Fruit fly (Drosophila melanogaster) whole organism, prepupa: ENCODE results near the gene CG17855.

Experiments
- CG10669 ChIP-seq: fragments of 200-800 bp; sonication (Bioruptor generic); optimal IDR thresholded peaks from 3 replicates; lab custom pipeline; 2018; ENCODE audit warnings: missing biosample characterization, mild to moderate bottlenecking, missing genetic modification characterization, moderate library complexity
- CG11294 ChIP-seq: fragments of 200-800 bp; sonication (Bioruptor generic); IDR thresholded peaks from 2 replicates; pipeline ENCODE4 v1.3.6; 2022; ENCODE audit warnings: missing biosample characterization, missing genetic modification characterization
- CG11902 ChIP-seq: fragments of 200-800 bp; sonication (Bioruptor generic); optimal IDR thresholded peaks from 3 replicates; lab custom pipeline; 2016; ENCODE audit warnings: missing biosample characterization, missing genetic modification characterization
- CG15336 ChIP-seq: fragments of 200-800 bp; sonication (Bioruptor generic); IDR thresholded peaks from 2 replicates; pipeline ENCODE4 v1.3.6; 2022; ENCODE audit warnings: missing biosample characterization, missing genetic modification characterization
- CG16779 ChIP-seq: fragments of 200-800 bp; sonication (Bioruptor generic); optimal IDR thresholded peaks from 3 replicates; lab custom pipeline; 2017; ENCODE audit warnings: missing biosample characterization, mild to moderate bottlenecking, missing genetic modification characterization
- CG31627 ChIP-seq: fragments of 200-800 bp; sonication (Bioruptor generic); optimal IDR thresholded peaks from 3 replicates; lab custom pipeline; 2016; ENCODE audit warnings: missing biosample characterization, missing genetic modification characterization
- CG32006 ChIP-seq: fragments of 200-800 bp; sonication (Bioruptor generic); optimal IDR thresholded peaks from 3 replicates; lab custom pipeline; 2017; ENCODE audit warnings: missing biosample characterization, mild to moderate bottlenecking, missing genetic modification characterization
- CG34406 ChIP-seq: fragments of 200-800 bp; sonication (Bioruptor generic); optimal IDR thresholded peaks from 3 replicates; lab custom pipeline; 2016; ENCODE audit warnings: missing biosample characterization, missing genetic modification characterization
- CG4318 ChIP-seq: fragments of 200-800 bp; sonication (Bioruptor generic); optimal IDR thresholded peaks from 3 replicates; lab custom pipeline; 2017; ENCODE audit warnings: missing biosample characterization, mild to moderate bottlenecking, missing genetic modification characterization
- CG6163 ChIP-seq: fragments of 200-800 bp; sonication (Bioruptor generic); IDR thresholded peaks from 3 replicates; pipeline ENCODE4 v1.3.6; 2022; ENCODE audit warnings: missing biosample characterization, missing genetic modification characterization
- CG6276 ChIP-seq: fragments of 200-800 bp; sonication (Bioruptor generic); optimal IDR thresholded peaks from 2 replicates; lab custom pipeline; 2017; ENCODE audit warnings: missing biosample characterization, mild to moderate bottlenecking, missing genetic modification characterization
- CG6792 ChIP-seq: fragments of 200-800 bp; sonication (Bioruptor generic); optimal IDR thresholded peaks from 3 replicates; lab custom pipeline; 2016; ENCODE audit warnings: missing biosample characterization, missing genetic modification characterization
- CG6854 ChIP-seq: fragments of 200-800 bp; sonication (Bioruptor generic); optimal IDR thresholded peaks from 2 replicates; lab custom pipeline; 2017; ENCODE audit warnings: missing biosample characterization, mild to moderate bottlenecking, missing genetic modification characterization
- CG7368 ChIP-seq: fragments of 200-800 bp; sonication (Bioruptor generic); optimal IDR thresholded peaks from 3 replicates; lab custom pipeline; 2016; ENCODE audit warnings: missing biosample characterization, missing genetic modification characterization
- CG8119 ChIP-seq: fragments of 200-800 bp; sonication (Bioruptor generic); IDR thresholded peaks from 3 replicates; pipeline ENCODE4 v1.3.6; 2022; ENCODE audit warnings: missing biosample characterization, missing genetic modification characterization
- CG8319 ChIP-seq: fragments of 200-800 bp; sonication (Bioruptor generic); optimal IDR thresholded peaks from 3 replicates; lab custom pipeline; 2016; ENCODE audit warnings: missing biosample characterization, missing genetic modification characterization
- CG8632 ChIP-seq: fragments of 200-800 bp; sonication (Bioruptor generic); optimal IDR thresholded peaks from 3 replicates; lab custom pipeline; 2016; ENCODE audit warnings: missing biosample characterization, missing genetic modification characterization
- CG9139 ChIP-seq: fragments of 200-800 bp; sonication (Bioruptor generic); optimal IDR thresholded peaks from 3 replicates; lab custom pipeline; 2017; ENCODE audit warnings: missing biosample characterization, mild to moderate bottlenecking, missing genetic modification characterization
- Eip78C ChIP-seq: fragments of 200-800 bp; sonication (Bioruptor generic); peaks from one replicate; lab custom pipeline; 2016; ENCODE audit warnings: missing biosample characterization, missing genetic modification characterization
- Eip93F ChIP-seq: fragments of 200-800 bp; sonication (Bioruptor generic); optimal IDR thresholded peaks from 2 replicates; lab custom pipeline; 2016; ENCODE audit warnings: missing biosample characterization, mild to moderate bottlenecking, missing genetic modification characterization
- Ets21C ChIP-seq: fragments of 200-800 bp; sonication (Bioruptor generic); optimal IDR thresholded peaks from 3 replicates; lab custom pipeline; 2016; ENCODE audit warnings: missing biosample characterization, missing genetic modification characterization
- Ets96B ChIP-seq: fragments of 200-800 bp; optimal IDR thresholded peaks from 2 replicates; lab custom pipeline; 2019; ENCODE audit warnings: missing biosample characterization, mild to moderate bottlenecking, missing genetic modification characterization, moderate library complexity
- Gug ChIP-seq: fragments of 200-800 bp; sonication (Bioruptor generic); IDR thresholded peaks from 2 replicates; pipeline ENCODE4 v1.3.6; 2022; ENCODE audit warnings: missing biosample characterization, missing genetic modification characterization
- Hr38 ChIP-seq: sonication (Bioruptor generic); optimal IDR thresholded peaks from 2 replicates; lab custom pipeline; 2016; ENCODE audit warnings: missing biosample characterization, missing genetic modification characterization
- Hr39 ChIP-seq: fragments of 200-800 bp; sonication (Bioruptor generic); optimal IDR thresholded peaks from 2 replicates; lab custom pipeline; 2016; ENCODE audit warnings: missing biosample characterization, missing genetic modification characterization
- Hr4 ChIP-seq: fragments of 200-800 bp; sonication (Bioruptor generic); optimal IDR thresholded peaks from 3 replicates; lab custom pipeline; 2016; ENCODE audit warnings: missing biosample characterization, missing genetic modification characterization
- Lpt ChIP-seq: fragments of 200-800 bp; sonication (Bioruptor generic); optimal IDR thresholded peaks from 3 replicates; lab custom pipeline; 2016; ENCODE audit warnings: missing biosample characterization, missing genetic modification characterization
- OdsH ChIP-seq: fragments of 200-800 bp; sonication (Bioruptor generic); optimal IDR thresholded peaks from 3 replicates; lab custom pipeline; 2016; ENCODE audit warnings: missing biosample characterization, missing genetic modification characterization
- Smox ChIP-seq: fragments of 200-800 bp; sonication (Bioruptor generic); optimal IDR thresholded peaks from 3 replicates; lab custom pipeline; 2016; ENCODE audit warnings: missing biosample characterization, missing genetic modification characterization
- Sox102F ChIP-seq: fragments of 200-800 bp; sonication (Bioruptor generic); optimal IDR thresholded peaks from 2 replicates; lab custom pipeline; 2016; ENCODE audit warnings: missing biosample characterization, mild to moderate bottlenecking, missing genetic modification characterization
- Sox14 ChIP-seq: fragments of 200-800 bp; sonication (Bioruptor generic); optimal IDR thresholded peaks from 3 replicates; lab custom pipeline; 2016; ENCODE audit warnings: missing biosample characterization, missing genetic modification characterization
- Sox15 ChIP-seq: fragments of 200-800 bp; sonication (Bioruptor generic); optimal IDR thresholded peaks from 3 replicates; lab custom pipeline; 2016; ENCODE audit warnings: missing biosample characterization, missing genetic modification characterization
- acj6 ChIP-seq: fragments of 200-800 bp; sonication (Bioruptor generic); optimal IDR thresholded peaks from 3 replicates; lab custom pipeline; 2016; ENCODE audit warnings: missing biosample characterization, missing genetic modification characterization
- cyc ChIP-seq: fragments of 200-800 bp; sonication (Bioruptor generic); optimal IDR thresholded peaks from 3 replicates; lab custom pipeline; 2016; ENCODE audit warnings: missing biosample characterization, missing genetic modification characterization
- dac ChIP-seq: fragments of 200-800 bp; sonication (Bioruptor generic); optimal IDR thresholded peaks from 2 replicates; lab custom pipeline; 2017; ENCODE audit warnings: missing biosample characterization, mild to moderate bottlenecking, missing genetic modification characterization
- dsx ChIP-seq: fragments of 200-800 bp; optimal IDR thresholded peaks from 3 replicates; lab custom pipeline; 2019; ENCODE audit warnings: missing biosample characterization, mild to moderate bottlenecking, missing genetic modification characterization, moderate library complexity; ENCODE audit not compliant: poor library complexity, severe bottlenecking
- eg ChIP-seq: fragments of 200-800 bp; sonication (Bioruptor generic); IDR thresholded peaks from 3 replicates; pipeline ENCODE4 v1.3.6; 2022; ENCODE audit warnings: missing biosample characterization, missing genetic modification characterization
- esn ChIP-seq: fragments of 200-800 bp; sonication (Bioruptor generic); optimal IDR thresholded peaks from 2 replicates; lab custom pipeline; 2016; ENCODE audit warnings: missing biosample characterization, mild to moderate bottlenecking, missing genetic modification characterization, moderate library complexity
- fd59A ChIP-seq: fragments of 200-800 bp; sonication (Bioruptor generic); optimal IDR thresholded peaks from 2 replicates; lab custom pipeline; 2017; ENCODE audit warnings: missing biosample characterization, mild to moderate bottlenecking, missing genetic modification characterization, missing genetic modification reagents
- fkh ChIP-seq: fragments of 200-800 bp; sonication (Bioruptor generic); optimal IDR thresholded peaks from 3 replicates; lab custom pipeline; 2017; ENCODE audit warnings: missing biosample characterization, mild to moderate bottlenecking, missing genetic modification characterization, moderate library complexity
- lz ChIP-seq: fragments of 200-800 bp; sonication (Bioruptor generic); optimal IDR thresholded peaks from 3 replicates; lab custom pipeline; 2016; ENCODE audit warnings: missing biosample characterization, missing genetic modification characterization
- net ChIP-seq: fragments of 200-800 bp; sonication (Bioruptor generic); optimal IDR thresholded peaks from 3 replicates; lab custom pipeline; 2016; ENCODE audit warnings: missing biosample characterization, missing genetic modification characterization
- salr ChIP-seq, 2 experiments: fragments of 200-800 bp; sonication (Bioruptor generic); optimal IDR thresholded peaks; 3 replicates each; lab custom pipeline; 2016 to 2018; ENCODE audit warnings: missing biosample characterization in 2 of 2, missing genetic modification characterization in 2 of 2, mild to moderate bottlenecking in 1 of 2
- spab ChIP-seq: fragments of 200-800 bp; sonication (Bioruptor generic); optimal IDR thresholded peaks from 2 replicates; lab custom pipeline; 2017; ENCODE audit warnings: missing biosample characterization, mild to moderate bottlenecking, missing genetic modification characterization, missing genetic modification reagents
- ss ChIP-seq, 2 experiments: fragments of 200-800 bp; sonication (Bioruptor generic); optimal IDR thresholded peaks; 2 replicates in 1 of 2; 3 replicates in 1 of 2; lab custom pipeline; 2017 to 2018; ENCODE audit warnings: mild to moderate bottlenecking in 2 of 2, missing biosample characterization in 2 of 2, missing genetic modification characterization in 2 of 2, moderate library complexity in 1 of 2
- svp ChIP-seq: fragments of 200-800 bp; sonication (Bioruptor generic); peaks from one replicate; lab custom pipeline; 2016; ENCODE audit warnings: missing biosample characterization, missing genetic modification characterization
- topi ChIP-seq: fragments of 200-800 bp; sonication (Bioruptor generic); optimal IDR thresholded peaks from 3 replicates; lab custom pipeline; 2016; ENCODE audit warnings: missing biosample characterization, missing genetic modification characterization

Gene CG17855

dm6 chr2L:9567398-9567856 is 27.1 kb downstream of the CG17855 start (continued):
- TF ChIP-seq svp (GFP tag; lab: Kevin White, UChicago): peak; percentile 74
- TF ChIP-seq CG9139 (GFP tag; lab: Kevin White, UChicago): no peak
- TF ChIP-seq Lpt (GFP tag; lab: Kevin White, UChicago): peak; percentile 42
- TF ChIP-seq Eip93F (GFP tag; lab: Kevin White, UChicago): peak; percentile 4
- TF ChIP-seq CG6276 (GFP tag; lab: Kevin White, UChicago): peak; percentile 77
- TF ChIP-seq CG8632: peak; percentile 44
- TF ChIP-seq CG6792: peak; percentile 82
- TF ChIP-seq Sox102F (GFP tag; lab: Kevin White, UChicago): peak; percentile 89
- peak; percentile 75 for TF ChIP-seq CG11294 (GFP tag; lab: Robert Waterston, UW)
- TF ChIP-seq Gug (GFP tag; lab: Robert Waterston, UW): peak; percentile 48
- TF ChIP-seq CG8119: peak; percentile 68
- peak; percentile 60 for TF ChIP-seq CG31627
- no peak for TF ChIP-seq Ets96B (tag; lab: Kevin White, UChicago)
- TF ChIP-seq CG11902 (GFP tag; lab: Kevin White, UChicago): no peak
- TF ChIP-seq Hr38 (GFP tag; lab: Kevin White, UChicago): no peak
- TF ChIP-seq Eip78C (GFP tag; lab: Kevin White, UChicago): peak; percentile 96
- TF ChIP-seq Sox15 (GFP tag; lab: Kevin White, UChicago): no peak
- peak; percentile 78 for TF ChIP-seq topi (GFP tag; lab: Kevin White, UChicago)
- TF ChIP-seq spab (GFP tag; lab: Kevin White, UChicago): peak; percentile 26
- TF ChIP-seq eg (GFP tag; lab: Robert Waterston, UW): peak; percentile 94
- peak; percentile 94 for TF ChIP-seq CG6163 (GFP tag; lab: Robert Waterston, UW)
- peak; percentile 78 for TF ChIP-seq CG15336 (GFP tag; lab: Robert Waterston, UW)
- TF ChIP-seq fkh: peak; percentile 100
- peak; percentile 65 for TF ChIP-seq Sox14 (GFP tag; lab: Kevin White, UChicago)
- peak; percentile 91 for TF ChIP-seq CG16779
- TF ChIP-seq net: peak; percentile 96
- peak; percentile 97 for TF ChIP-seq CG6854 (GFP tag; lab: Kevin White, UChicago)
- peak; percentile 90 for TF ChIP-seq esn (GFP tag; lab: Kevin White, UChicago)
- TF ChIP-seq CG34406 (GFP tag; lab: Kevin White, UChicago): peak; percentile 72
- peak; percentile 67 for TF ChIP-seq cyc (GFP tag; lab: Kevin White, UChicago)
- TF ChIP-seq CG4318 (GFP tag; lab: Kevin White, UChicago): no peak
- TF ChIP-seq dac (GFP tag; lab: Kevin White, UChicago): peak; percentile 82
- TF ChIP-seq lz (GFP tag; lab: Kevin White, UChicago): peak; percentile 76

- TF ChIP-seq ss (GFP tag; optimal IDR thresholded peaks at IDR 0.05; lab: Kevin White, UChicago) (peak; percentile 97 to 98), CG34406 (GFP tag; lab: Kevin White, UChicago) (peak; percentile 99), CG11902 (GFP tag; lab: Kevin White, UChicago) (peak; percentile 96), Hr38 (GFP tag; lab: Kevin White, UChicago) (peak; percentile 74), topi (GFP tag; lab: Kevin White, UChicago) (peak; percentile 99), dsx (peak; percentile 97), Smox (GFP tag; lab: Kevin White, UChicago) (peak; percentile 98), svp (GFP tag; lab: Kevin White, UChicago) (peak; percentile 99), acj6 (GFP tag; lab: Kevin White, UChicago) (peak; percentile 99), CG8319 (GFP tag; lab: Kevin White, UChicago) (peak; percentile 96), Ets96B (tag; lab: Kevin White, UChicago) (peak; percentile 99), Sox102F (GFP tag; lab: Kevin White, UChicago) (peak; percentile 98), CG10669 (peak; percentile 98), CG32006 (GFP tag; lab: Kevin White, UChicago) (peak; percentile 99), OdsH (peak; percentile 99), Gug (GFP tag; lab: Robert Waterston, UW) (peak; percentile 99), CG8119 (peak; percentile 99), CG7368 (peak; percentile 98), Ets21C (GFP tag; lab: Kevin White, UChicago) (peak; percentile 97), fd59A (GFP tag; lab: Kevin White, UChicago) (peak; percentile 98), Eip93F (GFP tag; lab: Kevin White, UChicago) (peak; percentile 96), Hr4 (GFP tag; lab: Kevin White, UChicago) (peak; percentile 99), CG9139 (GFP tag; lab: Kevin White, UChicago) (peak; percentile 94), Hr39 (GFP tag; lab: Kevin White, UChicago) (peak; percentile 98), dac (GFP tag; lab: Kevin White, UChicago) (peak; percentile 96), CG11294 (GFP tag; lab: Robert Waterston, UW) (peak; percentile 98), CG6163 (GFP tag; lab: Robert Waterston, UW) (peak; percentile 98), CG4318 (GFP tag; lab: Kevin White, UChicago) (peak; percentile 98), salr (GFP tag; optimal IDR thresholded peaks at IDR 0.05; lab: Kevin White, UChicago) (peak; percentile 95 to 99)
Observed at dm6 chr2L:9568360-9569088, 28.2 kb downstream of the CG17855 start, which contains the start of gene brwl. brwl (plus strand) TSS chr2L:9568890.
